Fruit fly (Drosophila melanogaster) whole organism, embryonic: ENCODE results near the gene Ids.
A peak's percentile ranks its signal among the peaks of the same experiment; 100 is the strongest.

ENCODE experiments used
- Ada2b ChIP-seq: fragments of 200-800 bp; sonication (Bioruptor generic); IDR thresholded peaks from 2 replicates; pipeline ENCODE4 v1.3.6; 2022; ENCODE audit warnings: missing biosample characterization, missing genetic modification characterization
- B-H2 ChIP-seq: fragments of 200-800 bp; sonication (Bioruptor generic); optimal IDR thresholded peaks from 2 replicates; lab custom pipeline; 2018; ENCODE audit warnings: missing biosample characterization, mild to moderate bottlenecking, missing genetic modification characterization
- CG10274 ChIP-seq: fragments of 200-800 bp; sonication (Bioruptor generic); optimal IDR thresholded peaks from 3 replicates; lab custom pipeline; 2017; ENCODE audit warnings: missing biosample characterization, mild to moderate bottlenecking, missing genetic modification characterization
- CG11247 ChIP-seq: fragments of 200-800 bp; sonication (Bioruptor generic); IDR thresholded peaks from 2 replicates; pipeline ENCODE4 v1.3.6; 2022; ENCODE audit warnings: missing biosample characterization, missing genetic modification characterization
- CG11456 ChIP-seq: fragments of 200-800 bp; sonication (Bioruptor generic); IDR thresholded peaks from 3 replicates; pipeline ENCODE4 v1.3.6; 2022; ENCODE audit warnings: missing biosample characterization, missing genetic modification characterization
- CG12744 ChIP-seq: fragments of 200-800 bp; sonication (Bioruptor generic); optimal IDR thresholded peaks from 2 replicates; lab custom pipeline; 2016; ENCODE audit warnings: missing biosample characterization, missing genetic modification characterization
- CG12942 ChIP-seq: fragments of 200-800 bp; sonication (Bioruptor generic); optimal IDR thresholded peaks from 3 replicates; lab custom pipeline; 2016; ENCODE audit warnings: missing biosample characterization, missing genetic modification characterization
- CG13123 ChIP-seq: fragments of 200-800 bp; sonication (Bioruptor generic); optimal IDR thresholded peaks from 2 replicates; lab custom pipeline; 2016; ENCODE audit warnings: missing biosample characterization, missing genetic modification characterization
- CG17186 ChIP-seq: fragments of 200-800 bp; sonication (Bioruptor generic); optimal IDR thresholded peaks from 3 replicates; lab custom pipeline; 2017; ENCODE audit warnings: missing biosample characterization, missing genetic modification reagents, missing genetic modification characterization
- CG2712 ChIP-seq: fragments of 200-800 bp; optimal IDR thresholded peaks from 3 replicates; lab custom pipeline; 2019; ENCODE audit warnings: missing biosample characterization, mild to moderate bottlenecking, missing genetic modification characterization, moderate library complexity
- CG31365 ChIP-seq: fragments of 200-800 bp; sonication (Bioruptor generic); optimal IDR thresholded peaks from 2 replicates; lab custom pipeline; 2018; ENCODE audit warnings: missing biosample characterization, mild to moderate bottlenecking, missing genetic modification characterization
- CG42726 ChIP-seq: fragments of 200-800 bp; sonication (Bioruptor generic); IDR thresholded peaks from 2 replicates; pipeline ENCODE4 v1.3.6; 2022; ENCODE audit warnings: missing biosample characterization, missing genetic modification characterization; ENCODE audit not compliant: partially characterized antibody
- CG5180 ChIP-seq: fragments of 200-800 bp; sonication (Bioruptor generic); optimal IDR thresholded peaks from 3 replicates; lab custom pipeline; 2017; ENCODE audit warnings: missing biosample characterization, missing genetic modification characterization, mild to moderate bottlenecking, moderate library complexity, missing genetic modification reagents
- CG6254 ChIP-seq: fragments of 200-800 bp; sonication (Bioruptor generic); optimal IDR thresholded peaks from 3 replicates; lab custom pipeline; 2017; ENCODE audit warnings: mild to moderate bottlenecking, missing biosample characterization, missing genetic modification reagents, missing genetic modification characterization
- CG9727 ChIP-seq: fragments of 200-800 bp; sonication (Bioruptor generic); optimal IDR thresholded peaks from 3 replicates; lab custom pipeline; 2017; ENCODE audit warnings: missing biosample characterization, mild to moderate bottlenecking, missing genetic modification characterization
- Deaf1 ChIP-seq: fragments of 200-800 bp; optimal IDR thresholded peaks from 3 replicates; lab custom pipeline; 2019; ENCODE audit warnings: missing biosample characterization, mild to moderate bottlenecking, missing genetic modification characterization, moderate library complexity
- E2f2 ChIP-seq: fragments of 200-800 bp; sonication (Bioruptor generic); IDR thresholded peaks from 2 replicates; pipeline ENCODE4 v1.3.6; 2022; ENCODE audit warnings: missing biosample characterization, missing genetic modification characterization
- Gug ChIP-seq: fragments of 200-800 bp; sonication (Bioruptor generic); IDR thresholded peaks from 4 replicates; pipeline ENCODE4 v1.3.6; 2022; ENCODE audit warnings: missing biosample characterization, missing genetic modification characterization
- Hsf ChIP-seq: fragments of 200-800 bp; sonication (Bioruptor generic); optimal IDR thresholded peaks from 3 replicates; lab custom pipeline; 2016; ENCODE audit warnings: missing biosample characterization, missing genetic modification characterization
- Mad ChIP-seq: fragments of 200-800 bp; sonication (Bioruptor generic); optimal IDR thresholded peaks from 2 replicates; lab custom pipeline; 2016; ENCODE audit warnings: missing biosample characterization, missing genetic modification characterization
- Neu2 ChIP-seq: fragments of 200-800 bp; sonication (Bioruptor generic); optimal IDR thresholded peaks from 3 replicates; lab custom pipeline; 2016; ENCODE audit warnings: missing biosample characterization, missing genetic modification characterization, borderline replicate concordance
- Opbp ChIP-seq: fragments of 200-800 bp; sonication (Bioruptor generic); IDR thresholded peaks from 3 replicates; pipeline ENCODE4 v1.3.6; 2022; ENCODE audit warnings: missing biosample characterization, missing genetic modification characterization; ENCODE audit not compliant: partially characterized antibody
- Ptx1 ChIP-seq: fragments of 200-800 bp; sonication (Bioruptor generic); IDR thresholded peaks from 2 replicates; pipeline ENCODE4 v1.3.6; 2022; ENCODE audit warnings: missing biosample characterization, missing genetic modification characterization
- Side ChIP-seq: fragments of 200-800 bp; sonication (Bioruptor generic); optimal IDR thresholded peaks from 2 replicates; lab custom pipeline; 2016; ENCODE audit warnings: missing biosample characterization, missing genetic modification characterization
- Usf ChIP-seq: fragments of 200-800 bp; sonication (Bioruptor generic); optimal IDR thresholded peaks from 2 replicates; lab custom pipeline; 2017; ENCODE audit warnings: missing genotype, missing biosample characterization, missing genetic modification characterization
- amos ChIP-seq: fragments of 200-800 bp; sonication (Bioruptor generic); IDR thresholded peaks from 2 replicates; pipeline ENCODE4 v1.3.6; 2022; ENCODE audit warnings: missing biosample characterization, missing genetic modification characterization; ENCODE audit not compliant: partially characterized antibody
- cg ChIP-seq: fragments of 200-800 bp; sonication (Bioruptor generic); optimal IDR thresholded peaks from 3 replicates; lab custom pipeline; 2019; ENCODE audit warnings: missing biosample characterization, mild to moderate bottlenecking, missing genetic modification characterization, moderate library complexity
- chn ChIP-seq: fragments of 200-800 bp; sonication (Bioruptor generic); optimal IDR thresholded peaks from 2 replicates; lab custom pipeline; 2016; ENCODE audit warnings: missing biosample characterization, missing genetic modification characterization
- dmrt11E ChIP-seq: fragments of 200-800 bp; sonication (Bioruptor generic); optimal IDR thresholded peaks from 3 replicates; lab custom pipeline; 2018; ENCODE audit warnings: missing biosample characterization, mild to moderate bottlenecking, missing genetic modification characterization, moderate library complexity
- dmrt99B ChIP-seq: fragments of 200-800 bp; sonication (Bioruptor generic); optimal IDR thresholded peaks from 2 replicates; lab custom pipeline; 2018; ENCODE audit warnings: missing biosample characterization, mild to moderate bottlenecking, missing genetic modification characterization, moderate library complexity
- fd64A ChIP-seq: fragments of 200-800 bp; sonication (Bioruptor generic); optimal IDR thresholded peaks from 3 replicates; lab custom pipeline; 2018; ENCODE audit warnings: missing biosample characterization, mild to moderate bottlenecking, missing genetic modification characterization
- grau ChIP-seq: fragments of 200-800 bp; optimal IDR thresholded peaks from 3 replicates; lab custom pipeline; 2019; ENCODE audit warnings: missing biosample characterization, mild to moderate bottlenecking, missing genetic modification characterization, moderate library complexity
- gro ChIP-seq: fragments of 200-800 bp; sonication (Bioruptor generic); optimal IDR thresholded peaks from 2 replicates; lab custom pipeline; 2016; ENCODE audit warnings: missing biosample characterization, missing genetic modification characterization
- mirr ChIP-seq: fragments of 200-800 bp; sonication (Bioruptor generic); optimal IDR thresholded peaks from 3 replicates; lab custom pipeline; 2018; ENCODE audit warnings: missing biosample characterization, mild to moderate bottlenecking, missing genetic modification characterization
- nerfin-1 ChIP-seq: fragments of 200-800 bp; sonication (Bioruptor generic); optimal IDR thresholded peaks from 3 replicates; lab custom pipeline; 2019; ENCODE audit warnings: missing biosample characterization, mild to moderate bottlenecking, missing genetic modification characterization, moderate library complexity
- oc ChIP-seq: fragments of 200-800 bp; sonication (Bioruptor generic); optimal IDR thresholded peaks from 2 replicates; lab custom pipeline; 2018; ENCODE audit warnings: missing biosample characterization, mild to moderate bottlenecking, missing genetic modification characterization, moderate library complexity
- p53 ChIP-seq: fragments of 200-800 bp; sonication (Bioruptor generic); optimal IDR thresholded peaks from 2 replicates; lab custom pipeline; 2016; ENCODE audit warnings: missing biosample characterization, missing genetic modification characterization
- pb ChIP-seq: fragments of 200-800 bp; sonication (Bioruptor generic); optimal IDR thresholded peaks from 3 replicates; lab custom pipeline; 2016; ENCODE audit warnings: missing biosample characterization, missing genetic modification characterization
- peb ChIP-seq: fragments of 200-800 bp; sonication (Bioruptor generic); IDR thresholded peaks from 2 replicates; pipeline ENCODE4 v1.3.6; 2022; ENCODE audit warnings: missing biosample characterization, missing genetic modification characterization
- pros ChIP-seq: fragments of 200-800 bp; sonication (Bioruptor generic); optimal IDR thresholded peaks from 3 replicates; lab custom pipeline; 2019; ENCODE audit warnings: missing biosample characterization, mild to moderate bottlenecking, missing genetic modification characterization, moderate library complexity
- psq ChIP-seq: fragments of 200-800 bp; sonication (Bioruptor generic); optimal IDR thresholded peaks from 2 replicates; lab custom pipeline; 2017; ENCODE audit warnings: missing biosample characterization, missing genetic modification characterization
- sens ChIP-seq: fragments of 200-800 bp; sonication (Bioruptor generic); peaks from one replicate; lab custom pipeline; 2016; ENCODE audit warnings: missing biosample characterization, missing genetic modification characterization
- sens-2 ChIP-seq: fragments of 200-800 bp; sonication (Bioruptor generic); IDR thresholded peaks from 2 replicates; pipeline ENCODE4 v1.3.6; 2022; ENCODE audit warnings: missing biosample characterization, missing genetic modification characterization
- sisA ChIP-seq: fragments of 200-800 bp; sonication (Bioruptor generic); IDR thresholded peaks from 2 replicates; pipeline ENCODE4 v1.3.6; 2022; ENCODE audit warnings: missing biosample characterization, missing genetic modification characterization
- stwl ChIP-seq: fragments of 200-800 bp; sonication (Bioruptor generic); optimal IDR thresholded peaks from 3 replicates; lab custom pipeline; 2018; ENCODE audit warnings: missing biosample characterization, mild to moderate bottlenecking, missing genetic modification characterization, moderate library complexity
- tll ChIP-seq, 2 experiments: fragments of 200-800 bp in 1 of 2; fragments of >200 bp in 1 of 2; sonication (Bioruptor generic) in 1 of 2; optimal IDR thresholded peaks; 2 replicates each; lab custom pipeline; 2017 to 2019; ENCODE audit warnings: missing biosample characterization in 2 of 2, missing genetic modification characterization in 2 of 2, mild to moderate bottlenecking in 1 of 2, moderate library complexity in 1 of 2
- ttk ChIP-seq: fragments of 200-800 bp; sonication (Bioruptor generic); IDR thresholded peaks from 2 replicates; pipeline ENCODE4 v2.1.2; 2022; ENCODE audit warnings: missing biosample characterization, missing genetic modification characterization
- unc-4 ChIP-seq: fragments of 200-800 bp; sonication (Bioruptor generic); IDR thresholded peaks from 2 replicates; pipeline ENCODE4 v1.3.6; 2022; ENCODE audit warnings: missing biosample characterization, missing genetic modification characterization; ENCODE audit not compliant: partially characterized antibody
- wdn ChIP-seq: fragments of 200-800 bp; sonication (Bioruptor generic); IDR thresholded peaks from 2 replicates; pipeline ENCODE4 v1.3.6; 2022; ENCODE audit warnings: missing biosample characterization, missing genetic modification characterization

Gene Ids

DNA sequence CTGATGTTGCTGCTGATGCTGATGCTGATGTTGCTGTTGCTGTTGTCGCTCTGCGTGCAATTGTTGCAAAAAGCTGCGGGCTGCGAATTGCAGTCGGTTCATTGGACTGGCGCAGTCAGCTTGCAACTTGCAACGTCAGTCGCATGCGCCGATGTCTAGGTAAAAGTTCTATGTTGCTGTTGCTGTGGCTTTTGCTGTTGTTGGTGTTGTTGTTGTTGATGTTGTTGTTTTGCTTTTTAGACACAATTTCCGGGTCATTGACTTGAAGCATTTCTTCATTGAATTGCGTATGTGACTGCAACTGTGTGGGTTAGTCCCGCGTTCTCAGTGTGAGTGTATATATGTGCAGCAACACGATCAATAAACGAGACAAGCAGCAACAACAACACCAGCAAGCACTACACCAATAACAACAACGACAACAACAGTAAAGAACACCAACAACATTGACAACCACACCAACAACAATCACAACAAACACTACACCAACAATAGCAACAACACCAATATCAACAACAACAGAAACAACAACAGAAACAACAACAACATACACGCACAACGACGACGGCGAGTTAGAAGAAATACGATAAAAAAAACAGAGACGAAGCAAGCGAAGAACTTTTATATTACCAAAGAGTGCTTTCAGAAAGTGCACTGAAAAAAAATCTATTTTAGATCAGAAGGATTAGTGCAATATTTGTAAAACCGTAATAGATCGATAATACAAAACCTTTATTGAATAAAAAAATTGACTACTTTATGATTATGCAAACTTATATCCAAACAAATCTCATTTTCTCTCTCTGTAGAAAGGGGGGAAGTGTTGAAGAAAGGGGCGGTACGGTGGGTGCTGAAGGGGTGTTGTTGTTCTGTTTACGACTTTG lies 16.1 kb downstream of the Ids start (continued):
- TF ChIP-seq Opbp (GFP tag; lab: Robert Waterston, UW) (no peak), unc-4 (GFP tag; lab: Robert Waterston, UW) (no peak), sens (GFP tag; lab: Kevin White, UChicago) (no peak), pros (GFP tag; lab: Kevin White, UChicago) (no peak), CG2712 (tag; lab: Kevin White, UChicago) (peak; percentile 93), wdn (no peak), E2f2 (GFP tag; lab: Robert Waterston, UW) (no peak), dmrt11E (tag; lab: Kevin White, UChicago) (no peak), Ada2b (peak; percentile 80), ttk (GFP tag; lab: Robert Waterston, UW) (peak; percentile 82), CG17186 (no peak), CG10274 (GFP tag; lab: Kevin White, UChicago) (no peak), amos (GFP tag; lab: Robert Waterston, UW) (no peak), CG11456 (GFP tag; lab: Robert Waterston, UW) (peak; percentile 62), fd64A (GFP tag; lab: Kevin White, UChicago) (no peak), CG31365 (tag; lab: Kevin White, UChicago) (no peak), B-H2 (no peak), gro (GFP tag; lab: Kevin White, UChicago) (no peak), sisA (peak; percentile 90), chn (GFP tag; lab: Kevin White, UChicago) (no peak), CG13123 (GFP tag; lab: Kevin White, UChicago) (no peak), sens-2 (GFP tag; lab: Robert Waterston, UW) (peak; percentile 83), p53 (GFP tag; lab: Kevin White, UChicago) (no peak), Neu2 (GFP tag; lab: Kevin White, UChicago) (no peak), Mad (no peak), peb (peak; percentile 80), mirr (no peak), CG12942 (GFP tag; lab: Kevin White, UChicago) (peak; percentile 75), psq (peak; percentile 89), tll (GFP tag; optimal IDR thresholded peaks at IDR 0.05; lab: Kevin White, UChicago) (no peak), CG12744 (GFP tag; lab: Kevin White, UChicago) (no peak), nerfin-1 (tag; lab: Kevin White, UChicago) (peak; percentile 91), Deaf1 (tag; lab: Kevin White, UChicago) (peak; percentile 61), cg (GFP tag; lab: Kevin White, UChicago) (peak; percentile 82), dmrt99B (tag; lab: Kevin White, UChicago) (peak; percentile 88), CG9727 (GFP tag; lab: Kevin White, UChicago) (no peak), oc (peak; percentile 68), Usf (GFP tag; lab: Kevin White, UChicago) (no peak), CG11247 (GFP tag; lab: Robert Waterston, UW) (peak; percentile 4; the same call in 1 of the 2 replicates), pb (GFP tag; lab: Kevin White, UChicago) (no peak), Side (GFP tag; lab: Kevin White, UChicago) (peak; percentile 85), Ptx1 (GFP tag; lab: Robert Waterston, UW) (peak; percentile 86), CG5180 (peak; percentile 61), CG6254 (GFP tag; lab: Kevin White, UChicago) (no peak), Gug (GFP tag; lab: Robert Waterston, UW) (no peak; the same call in 2 of the 4 replicates), Hsf (GFP tag; lab: Kevin White, UChicago) (no peak), grau (tag; lab: Kevin White, UChicago) (no peak), CG42726 (GFP tag; lab: Robert Waterston, UW) (no peak), stwl (tag; lab: Kevin White, UChicago) (peak; percentile 35)
